Fruit fly (Drosophila melanogaster) whole organism, pupa: Measurements from ENCODE around the gene CG34408.

ENCODE experiments used
- CG10348 ChIP-seq: fragments of 200-800 bp; sonication (Bioruptor generic); IDR thresholded peaks from 2 replicates; pipeline ENCODE4 v1.3.6; 2022; ENCODE audit warnings: missing biosample characterization, missing genetic modification characterization
- CG12605 ChIP-seq: fragments of 200-800 bp; sonication (Bioruptor generic); IDR thresholded peaks from 2 replicates; pipeline ENCODE4 v1.3.6; 2022; ENCODE audit warnings: missing biosample characterization, missing genetic modification characterization
- CG13204 ChIP-seq: fragments of 200-800 bp; sonication (Bioruptor generic); optimal IDR thresholded peaks from 2 replicates; lab custom pipeline; 2018; ENCODE audit warnings: missing biosample characterization, mild to moderate bottlenecking, missing genetic modification characterization, moderate library complexity
- CG14655 ChIP-seq: fragments of 200-800 bp; sonication (Bioruptor generic); optimal IDR thresholded peaks from 3 replicates; lab custom pipeline; 2017; ENCODE audit warnings: mild to moderate bottlenecking, missing biosample characterization, missing genetic modification reagents, missing genetic modification characterization
- CG15710 ChIP-seq: fragments of 200-800 bp; sonication (Bioruptor generic); optimal IDR thresholded peaks from 2 replicates; lab custom pipeline; 2018; ENCODE audit warnings: missing biosample characterization, mild to moderate bottlenecking, missing genetic modification characterization, moderate library complexity
- CG17806 ChIP-seq: fragments of 200-800 bp; sonication (Bioruptor generic); optimal IDR thresholded peaks from 2 replicates; lab custom pipeline; 2018; ENCODE audit warnings: missing biosample characterization, mild to moderate bottlenecking, missing genetic modification characterization, moderate library complexity
- CG32121 ChIP-seq: fragments of 200-800 bp; sonication (Bioruptor generic); IDR thresholded peaks from 2 replicates; pipeline ENCODE4 v1.3.6; 2022; ENCODE audit warnings: missing biosample characterization, missing genetic modification characterization
- CG34367 ChIP-seq: fragments of 200-800 bp; sonication (Bioruptor generic); optimal IDR thresholded peaks from 2 replicates; lab custom pipeline; 2018; ENCODE audit warnings: missing biosample characterization, mild to moderate bottlenecking, missing genetic modification characterization
- CG4496 ChIP-seq: fragments of 200-800 bp; sonication (Bioruptor generic); IDR thresholded peaks from 3 replicates; pipeline ENCODE4 v1.3.6; 2022; ENCODE audit warnings: missing biosample characterization, missing genetic modification characterization
- CG8159 ChIP-seq: fragments of 200-800 bp; sonication (Bioruptor generic); optimal IDR thresholded peaks from 3 replicates; lab custom pipeline; 2018; ENCODE audit warnings: missing biosample characterization, mild to moderate bottlenecking, missing genetic modification characterization, moderate library complexity
- CG8301 ChIP-seq: fragments of 200-800 bp; sonication (Bioruptor generic); optimal IDR thresholded peaks from 2 replicates; lab custom pipeline; 2018; ENCODE audit warnings: missing biosample characterization, mild to moderate bottlenecking, missing genetic modification characterization
- CG9948 ChIP-seq: fragments of 200-800 bp; sonication (Bioruptor generic); optimal IDR thresholded peaks from 2 replicates; lab custom pipeline; 2018; ENCODE audit warnings: missing biosample characterization, mild to moderate bottlenecking, missing genetic modification characterization, moderate library complexity
- D1 ChIP-seq: fragments of 200-800 bp; sonication (Bioruptor generic); optimal IDR thresholded peaks from 2 replicates; lab custom pipeline; 2018; ENCODE audit warnings: missing biosample characterization, mild to moderate bottlenecking, missing genetic modification characterization, moderate library complexity
- EcR ChIP-seq: fragments of 200-800 bp; sonication (Bioruptor generic); optimal IDR thresholded peaks from 3 replicates; lab custom pipeline; 2019; ENCODE audit warnings: missing biosample characterization, missing genetic modification characterization, mild to moderate bottlenecking, moderate library complexity, missing genetic modification reagents
- Ets98B ChIP-seq: fragments of 200-800 bp; sonication (Bioruptor generic); IDR thresholded peaks from 2 replicates; pipeline ENCODE4 v1.3.6; 2022; ENCODE audit warnings: missing biosample characterization, missing genetic modification characterization
- Pif1A ChIP-seq: fragments of 200-800 bp; sonication (Bioruptor generic); optimal IDR thresholded peaks from 3 replicates; lab custom pipeline; 2016; ENCODE audit warnings: missing biosample characterization, missing genetic modification characterization
- Pif1B ChIP-seq: fragments of 200-800 bp; sonication (Bioruptor generic); optimal IDR thresholded peaks from 3 replicates; lab custom pipeline; 2016; ENCODE audit warnings: missing biosample characterization, missing genetic modification characterization
- Snoo ChIP-seq: fragments of 200-800 bp; sonication (Bioruptor generic); optimal IDR thresholded peaks from 3 replicates; lab custom pipeline; 2017; ENCODE audit warnings: missing biosample characterization, mild to moderate bottlenecking, missing genetic modification characterization, inconsistent platforms
- fd96Ca ChIP-seq: fragments of 200-800 bp; sonication (Bioruptor generic); IDR thresholded peaks from 3 replicates; pipeline ENCODE4 v1.3.6; 2022; ENCODE audit warnings: missing biosample characterization, missing genetic modification characterization
- gl ChIP-seq: fragments of 200-800 bp; sonication (Bioruptor generic); optimal IDR thresholded peaks from 2 replicates; lab custom pipeline; 2018; ENCODE audit warnings: missing biosample characterization, mild to moderate bottlenecking, missing genetic modification characterization
- rn ChIP-seq: fragments of 200-800 bp; sonication (Bioruptor generic); IDR thresholded peaks from 2 replicates; pipeline ENCODE4 v1.3.6; 2022; ENCODE audit warnings: missing biosample characterization, missing genetic modification characterization

CG34408 gene

DNA sequence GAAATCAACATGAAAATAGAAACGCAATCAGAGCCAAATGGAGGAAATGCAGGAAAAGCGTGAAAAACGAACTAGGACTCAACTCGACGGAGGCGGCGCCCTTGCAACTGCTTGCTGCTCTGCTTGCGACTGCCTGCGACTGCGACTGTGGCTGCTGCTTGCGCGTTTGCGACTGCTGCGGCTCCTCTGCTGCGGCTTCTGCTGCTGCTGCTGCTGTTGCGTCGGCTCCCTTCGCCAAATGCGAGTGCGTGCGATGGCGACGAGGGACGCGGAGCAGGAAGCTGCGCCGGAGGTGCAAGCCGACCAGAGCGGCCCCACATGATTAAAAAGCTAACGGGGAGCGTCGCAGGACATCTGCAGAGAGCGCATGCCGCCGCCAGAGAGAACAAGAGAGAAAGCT, 41.3 kb downstream of the CG34408 start:
- TF ChIP-seq fd96Ca (GFP tag; lab: Robert Waterston, UW) = no peak
- TF ChIP-seq CG13204 (GFP tag; lab: Kevin White, UChicago) = no peak
- no peak for TF ChIP-seq CG9948

DNA sequence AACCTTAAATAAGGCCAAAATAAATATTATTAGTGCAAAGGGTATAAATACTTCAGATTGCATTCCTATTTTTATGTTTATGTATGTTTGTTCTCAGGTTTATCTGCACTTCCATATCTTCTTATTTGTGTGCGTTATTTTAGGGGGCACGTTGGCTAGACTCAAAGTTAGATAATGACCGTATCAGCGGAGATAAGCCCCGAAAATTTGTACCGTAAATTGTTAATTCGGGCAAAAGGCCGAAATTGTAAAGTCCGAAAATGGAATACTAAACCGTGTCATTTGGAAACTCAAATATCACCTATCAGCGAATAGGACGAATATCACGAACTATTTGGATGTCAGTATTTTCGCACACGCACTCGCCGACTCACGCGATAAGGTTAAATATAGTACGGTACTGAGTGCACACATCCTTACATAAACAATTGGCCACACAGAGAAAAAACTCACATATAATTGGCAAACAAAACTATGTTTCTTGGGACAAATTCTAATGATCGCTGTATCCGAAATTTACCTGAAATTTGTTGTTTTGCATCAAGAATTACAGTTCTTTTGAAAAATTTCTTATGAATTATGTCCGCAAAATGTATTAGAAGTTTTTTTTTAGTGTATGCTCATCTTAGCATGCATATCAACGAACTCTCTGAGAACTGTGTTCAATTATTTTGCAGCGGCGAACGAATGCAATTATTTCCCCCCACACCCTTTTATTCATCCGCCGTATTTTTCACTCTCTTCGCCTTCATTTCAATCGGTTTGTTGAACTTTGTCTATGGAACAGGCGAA, 43.5 kb downstream of the CG34408 start, which contains the start of gene Hk:
TSS of gene Hk (minus strand) at position 321 of the 792 bp plus-strand sequence.
- TF ChIP-seq CG8159 (tag; lab: Kevin White, UChicago) = peak; percentile 87
- peak; percentile 77 for TF ChIP-seq rn (GFP tag; lab: Robert Waterston, UW)
- peak; percentile 85 for TF ChIP-seq CG9948
- peak; percentile 91 for TF ChIP-seq CG8301 (tag; lab: Kevin White, UChicago)
- peak; percentile 90 for TF ChIP-seq CG34367 (tag; lab: Kevin White, UChicago)
- peak; percentile 67 for TF ChIP-seq D1
- peak; percentile 95 for TF ChIP-seq CG4496 (GFP tag; lab: Robert Waterston, UW)
- TF ChIP-seq gl (tag; lab: Kevin White, UChicago) = peak; percentile 66
- peak; percentile 91 for TF ChIP-seq CG14655 (GFP tag; lab: Kevin White, UChicago)
- TF ChIP-seq CG10348 = peak; percentile 56; the same call in 1 of the 2 replicates
- TF ChIP-seq fd96Ca (GFP tag; lab: Robert Waterston, UW) = peak; percentile 90
- peak; percentile 86 for TF ChIP-seq Pif1A (GFP tag; lab: Kevin White, UChicago)
- TF ChIP-seq CG17806 = peak; percentile 88
- peak; percentile 54 for TF ChIP-seq Snoo (tag; lab: Kevin White, UChicago)
- peak; percentile 90 for TF ChIP-seq CG12605 (GFP tag; lab: Robert Waterston, UW)
- peak; percentile 86 for TF ChIP-seq EcR (GFP tag; lab: Kevin White, UChicago)
- peak; percentile 82 for TF ChIP-seq CG15710
- TF ChIP-seq CG32121 (GFP tag; lab: Robert Waterston, UW) = peak; percentile 94
- TF ChIP-seq Ets98B (GFP tag; lab: Robert Waterston, UW) = peak; percentile 93
- TF ChIP-seq CG13204 (GFP tag; lab: Kevin White, UChicago) = peak; percentile 54
- peak; percentile 79 for TF ChIP-seq Pif1B (GFP tag; lab: Kevin White, UChicago)

- TF ChIP-seq CG9948 (no peak), EcR (GFP tag; lab: Kevin White, UChicago) (peak; percentile 14), CG15710 (no peak), CG13204 (GFP tag; lab: Kevin White, UChicago) (no peak)
Measured at dm6 chrX:10263957-10264248, 44.0 kb downstream of the CG34408 start.

dm6 chrX:10265213-10266017, 45.5 kb downstream of the CG34408 start, which contains the start of gene CG12643:
CG12643 (minus strand) TSS chrX:10265263.
- peak; percentile 91 for TF ChIP-seq CG10348
- TF ChIP-seq CG34367 (tag; lab: Kevin White, UChicago) = peak; percentile 83
- TF ChIP-seq Pif1B (GFP tag; lab: Kevin White, UChicago) = peak; percentile 91
- TF ChIP-seq CG8159 (tag; lab: Kevin White, UChicago) = peak; percentile 82
- peak; percentile 51 for TF ChIP-seq CG13204 (GFP tag; lab: Kevin White, UChicago)
- peak; percentile 93 for TF ChIP-seq CG14655 (GFP tag; lab: Kevin White, UChicago)
- peak; percentile 98 for TF ChIP-seq Ets98B (GFP tag; lab: Robert Waterston, UW)
- TF ChIP-seq fd96Ca (GFP tag; lab: Robert Waterston, UW) = peak; percentile 99
- TF ChIP-seq rn (GFP tag; lab: Robert Waterston, UW) = peak; percentile 96
- TF ChIP-seq D1 = no peak
- TF ChIP-seq CG15710 = peak; percentile 82
- peak; percentile 95 for TF ChIP-seq Pif1A (GFP tag; lab: Kevin White, UChicago)
- TF ChIP-seq CG17806 = peak; percentile 86
- peak; percentile 99 for TF ChIP-seq CG4496 (GFP tag; lab: Robert Waterston, UW)
- TF ChIP-seq CG9948 = peak; percentile 80
- TF ChIP-seq CG32121 (GFP tag; lab: Robert Waterston, UW) = peak; percentile 98
- TF ChIP-seq Snoo (tag; lab: Kevin White, UChicago) = peak; percentile 94
- peak; percentile 52 for TF ChIP-seq gl (tag; lab: Kevin White, UChicago)
- peak; percentile 90 for TF ChIP-seq CG8301 (tag; lab: Kevin White, UChicago)
- TF ChIP-seq EcR (GFP tag; lab: Kevin White, UChicago) = peak; percentile 42
- TF ChIP-seq CG12605 (GFP tag; lab: Robert Waterston, UW) = peak; percentile 90

dm6 chrX:10266018-10266384, 46.1 kb downstream of the CG34408 start:
- TF ChIP-seq gl (tag; lab: Kevin White, UChicago) (peak; percentile 45), Snoo (tag; lab: Kevin White, UChicago) (peak; percentile 61), Pif1A (GFP tag; lab: Kevin White, UChicago) (peak; percentile 13), CG15710 (peak; percentile 63), CG4496 (GFP tag; lab: Robert Waterston, UW) (no peak; the same call in 2 of the 3 replicates), CG9948 (peak; percentile 53), CG8159 (tag; lab: Kevin White, UChicago) (peak; percentile 71), Ets98B (GFP tag; lab: Robert Waterston, UW) (no peak), CG17806 (peak; percentile 49), EcR (GFP tag; lab: Kevin White, UChicago) (peak; percentile 88), fd96Ca (GFP tag; lab: Robert Waterston, UW) (no peak), CG10348 (no peak), CG12605 (GFP tag; lab: Robert Waterston, UW) (peak; percentile 5), CG8301 (tag; lab: Kevin White, UChicago) (peak; percentile 51), D1 (peak; percentile 74), Pif1B (GFP tag; lab: Kevin White, UChicago) (peak; percentile 6), CG13204 (GFP tag; lab: Kevin White, UChicago) (peak; percentile 59), CG14655 (GFP tag; lab: Kevin White, UChicago) (peak; percentile 65), CG34367 (tag; lab: Kevin White, UChicago) (peak; percentile 53)
